Worm (Caenorhabditis elegans): ENCODE data around the gene Y32G9B.1.

Y32G9B.1 gene

DNA sequence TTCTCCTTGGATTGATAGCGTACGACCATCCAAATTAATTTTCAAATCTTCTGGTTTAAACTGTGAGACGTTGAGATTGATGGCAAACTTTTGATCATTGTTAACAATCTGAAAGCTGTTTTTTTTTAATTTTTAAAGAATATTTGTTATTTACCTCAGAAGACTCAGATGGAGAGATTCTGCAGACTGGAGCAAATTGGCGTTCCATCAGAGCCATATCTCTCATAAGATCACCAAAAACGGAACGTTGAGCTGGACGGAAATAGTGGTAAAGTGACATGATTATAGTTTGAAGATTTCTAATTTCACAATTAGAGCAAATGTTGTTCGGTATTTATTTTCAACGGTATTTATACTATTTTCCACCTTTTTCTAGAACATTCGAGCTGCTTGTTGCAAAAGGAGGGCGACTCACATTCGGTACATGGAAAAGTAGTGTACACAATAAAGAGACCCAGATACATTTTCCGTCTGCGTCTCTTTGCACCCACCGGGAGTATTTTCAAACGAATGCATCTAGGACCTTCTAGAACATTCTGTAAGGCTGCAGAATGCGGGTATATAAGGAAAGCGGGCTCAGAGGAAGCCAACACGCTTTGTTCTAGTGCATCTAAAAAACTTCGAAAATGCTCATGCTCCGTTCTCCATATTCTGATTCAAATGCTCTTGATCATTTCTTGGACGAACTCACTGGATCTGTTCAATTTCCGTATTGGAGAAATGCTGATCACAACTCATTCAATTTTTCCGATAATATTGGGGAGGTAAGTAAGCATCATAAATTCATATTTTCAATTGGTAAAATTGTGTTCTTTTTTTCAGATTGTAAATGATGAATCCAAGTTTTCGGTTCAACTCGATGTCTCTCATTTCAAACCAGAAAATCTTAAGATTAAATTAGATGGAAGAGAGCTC is 25.0 kb downstream of the Y32G9B.1 start, which contains the start of the genes hsp-16.2 and hsp-16.41:
Gene hsp-16.2, minus strand, starts transcription at position 313 of the 915 bp plus-strand sequence.
Gene hsp-16.41, plus strand, starts transcription at position 534 of the 915 bp plus-strand sequence.
- no peak for TF ChIP-seq daf-8 (GFP tag; IDR thresholded peaks at IDR 0.05)
- 0 out of 2 replicates have a peak, but pooled peaks have one; percentile 38 for TF ChIP-seq D1046.2 (GFP tag; IDR thresholded peaks at IDR 0.05)
- peak; percentile 46 for TF ChIP-seq mxl-3 (GFP tag; optimal IDR thresholded peaks at IDR 0.05)
- no peak for TF ChIP-seq snpc-1.2 (GFP tag; IDR thresholded peaks at IDR 0.05)
- TF ChIP-seq hlh-11 (tag; optimal IDR thresholded peaks at IDR 0.05), result peak; percentile 73
- TF ChIP-seq lin-38 (GFP tag; IDR thresholded peaks at IDR 0.05), result peak; percentile 45
- no peak for TF ChIP-seq dmd-9 (GFP tag; IDR thresholded peaks at IDR 0.05)
- no peak for TF ChIP-seq daf-19 (GFP tag; conservative IDR thresholded peaks at IDR 0.05)
- peak; percentile 59; the same call in 1 of the 2 replicates for TF ChIP-seq ctbp-1 (GFP tag; IDR thresholded peaks at IDR 0.05)
- no peak for TF ChIP-seq egl-43 (GFP tag; IDR thresholded peaks at IDR 0.05)
- TF ChIP-seq ces-1 (GFP tag; optimal IDR thresholded peaks at IDR 0.05), result no peak
- TF ChIP-seq dpl-1 (GFP tag; optimal IDR thresholded peaks at IDR 0.05), result peak; percentile 27
- 0 out of 2 replicates have a peak, but pooled peaks have one; percentile 5 for TF ChIP-seq madf-9 (GFP tag; conservative IDR thresholded peaks at IDR 0.05)
- TF ChIP-seq pha-4 (GFP tag; IDR thresholded peaks at IDR 0.05), result peak; percentile 64
- TF ChIP-seq pha-4 (tag; optimal IDR thresholded peaks at IDR 0.05), result no peak
- TF ChIP-seq T26A8.4 (GFP tag; IDR thresholded peaks at IDR 0.05), result no peak; the same call in 1 of the 2 replicates
- TF ChIP-seq hlh-30 (tag; optimal IDR thresholded peaks at IDR 0.05; ENCODE audit: insufficient read depth), result peak; percentile 40
- TF ChIP-seq unc-39 (tag; optimal IDR thresholded peaks at IDR 0.05), result no peak
- TF ChIP-seq ztf-7 (tag; optimal IDR thresholded peaks at IDR 0.05), result peak; percentile 34
- TF ChIP-seq mep-1 (tag; optimal IDR thresholded peaks at IDR 0.05), result peak; percentile 23
- no peak for TF ChIP-seq nhr-102 (tag; optimal IDR thresholded peaks at IDR 0.05)
- TF ChIP-seq vab-7 (GFP tag; IDR thresholded peaks at IDR 0.05), result no peak
- peak; percentile 97 for TF ChIP-seq mdt-29 (GFP tag; IDR thresholded peaks at IDR 0.05)
- no peak for TF ChIP-seq arid-1 (GFP tag; conservative IDR thresholded peaks at IDR 0.05)
- TF ChIP-seq Y5F2A.4 (GFP tag; optimal IDR thresholded peaks at IDR 0.05), result no peak
- TF ChIP-seq zag-1 (tag; optimal IDR thresholded peaks at IDR 0.05), result no peak
- no peak for TF ChIP-seq set-16 (GFP tag; IDR thresholded peaks at IDR 0.05)
- TF ChIP-seq php-3 (GFP tag; IDR thresholded peaks at IDR 0.05), result no peak
- peak; percentile 52 for TF ChIP-seq sdz-12 (GFP tag; optimal IDR thresholded peaks at IDR 0.05)
- no peak for TF ChIP-seq ZK337.2 (GFP tag; IDR thresholded peaks at IDR 0.05)
- no peak for TF ChIP-seq nhr-111 (GFP tag; optimal IDR thresholded peaks at IDR 0.05)
- no peak for TF ChIP-seq aha-1 (tag)
- no peak for TF ChIP-seq ceh-32 (tag; optimal IDR thresholded peaks at IDR 0.05; ENCODE audit: poor library complexity)
- TF ChIP-seq F44E2.7 (GFP tag; IDR thresholded peaks at IDR 0.05), result no peak
- no peak for TF ChIP-seq lin-29 (GFP tag; IDR thresholded peaks at IDR 0.05)
- TF ChIP-seq dve-1 (tag; optimal IDR thresholded peaks at IDR 0.05; ENCODE audit: insufficient read depth), result peak; percentile 66
- peak; percentile 59 for TF ChIP-seq rbr-2 (tag; optimal IDR thresholded peaks at IDR 0.05)
- no peak for TF ChIP-seq unc-130 (GFP tag; optimal IDR thresholded peaks at IDR 0.05)
- no peak for TF ChIP-seq ZK546.5 (tag; optimal IDR thresholded peaks at IDR 0.05)
- TF ChIP-seq madf-5 (GFP tag; IDR thresholded peaks at IDR 0.05), result 0 out of 4 replicates have a peak, but pooled peaks of 1 of the 2 experiments have one; percentile 42
- TF ChIP-seq lsy-2 (tag; optimal IDR thresholded peaks at IDR 0.05), result peak in 1 of 2 experiments; percentile 77
- no peak for TF ChIP-seq tra-1 (GFP tag; IDR thresholded peaks at IDR 0.05)
- no peak; the same call in 1 of the 2 replicates for TF ChIP-seq lin-1 (GFP tag; IDR thresholded peaks at IDR 0.05)
- no peak for TF ChIP-seq nhr-77 (tag; optimal IDR thresholded peaks at IDR 0.05)
- TF ChIP-seq nhr-48 (tag; optimal IDR thresholded peaks at IDR 0.05), result peak; percentile 94
- TF ChIP-seq T20F7.1 (GFP tag; optimal IDR thresholded peaks at IDR 0.05), result no peak
- no peak for TF ChIP-seq F26F4.8 (GFP tag; conservative IDR thresholded peaks at IDR 0.05)
- no peak for TF ChIP-seq dmd-8 (GFP tag; IDR thresholded peaks at IDR 0.05)

Data from whole organism, L4 larva.